Worm (Caenorhabditis elegans) whole organism, midembryonic: ENCODE measurements around the gene B0348.1.

Source experiments
- T22C8.4 ChIP-seq: fragments of 200-800 bp; sonication (Bioruptor generic); IDR thresholded peaks from 2 replicates; pipeline ENCODE4 v1.3.6; 2022; ENCODE audit warnings: missing genetic modification characterization, missing compliant biosample characterization
- klf-2 ChIP-seq: fragments of 200-800 bp; sonication (Bioruptor generic); conservative IDR thresholded peaks from 2 replicates; pipeline ENCODE4 v1.3.6; 2022; ENCODE audit warnings: missing genetic modification reagents, missing genetic modification characterization, missing compliant biosample characterization

DNA sequence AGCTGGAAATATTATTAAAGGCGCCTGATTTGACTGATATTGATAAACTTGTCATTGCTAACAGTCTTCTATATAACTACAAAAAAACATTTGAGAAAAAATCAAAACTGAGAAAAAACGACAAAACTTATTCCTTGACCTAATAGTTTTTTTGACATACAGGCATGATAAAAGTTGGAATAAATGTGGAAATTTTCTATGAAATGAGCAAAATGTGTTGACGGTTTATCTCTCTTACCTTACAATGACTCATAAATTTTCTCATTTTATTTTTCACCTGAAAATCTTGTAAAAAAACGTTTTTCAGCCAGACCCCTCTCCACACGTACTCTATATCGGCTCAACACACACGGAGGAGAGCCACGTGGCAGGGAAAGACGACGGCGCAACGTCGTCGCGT is 28.2 kb upstream of the B0348.1 start, which contains the start of gene egl-8:
- TF ChIP-seq klf-2 (GFP tag; lab: Robert Waterston, UW) (no peak), T22C8.4 (no peak)
